Worm (Caenorhabditis elegans): Measurements from ENCODE around the gene fut-8.
A peak's percentile ranks its signal among the peaks of the same experiment; 100 is the strongest.
"Not testable (repeated sequence)": the region's sequence is repeated elsewhere in the genome, so short reads cannot be mapped to it uniquely, and the experiment has no call there.

fut-8 gene

DNA sequence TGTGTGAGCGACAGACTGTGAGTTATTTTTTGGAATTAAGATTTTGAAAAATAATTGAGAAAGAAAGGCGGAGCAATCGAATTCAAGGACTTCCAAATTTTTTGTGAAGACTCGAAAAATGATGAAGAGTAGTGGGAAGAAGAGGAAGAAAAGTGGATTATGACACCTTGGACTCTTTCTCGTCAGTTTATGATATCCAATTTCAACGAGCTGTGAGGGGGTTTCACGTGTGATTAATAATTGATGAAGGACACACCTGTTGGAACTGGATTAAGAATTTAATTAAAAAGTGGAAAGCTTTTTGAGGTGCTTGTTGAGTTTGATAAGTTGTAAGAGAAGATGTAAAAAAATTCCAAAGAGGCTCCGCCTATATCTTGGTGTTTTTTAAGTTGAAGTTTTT lies at the start of gene fut-8:
fut-8 (minus strand) TSS at position 101 of the 400 bp plus-strand sequence.
- TF ChIP-seq K02D7.2 (tag; optimal IDR thresholded peaks at IDR 0.05) (no peak), ceh-34 (tag; optimal IDR thresholded peaks at IDR 0.05) (peak; percentile 42)

DNA sequence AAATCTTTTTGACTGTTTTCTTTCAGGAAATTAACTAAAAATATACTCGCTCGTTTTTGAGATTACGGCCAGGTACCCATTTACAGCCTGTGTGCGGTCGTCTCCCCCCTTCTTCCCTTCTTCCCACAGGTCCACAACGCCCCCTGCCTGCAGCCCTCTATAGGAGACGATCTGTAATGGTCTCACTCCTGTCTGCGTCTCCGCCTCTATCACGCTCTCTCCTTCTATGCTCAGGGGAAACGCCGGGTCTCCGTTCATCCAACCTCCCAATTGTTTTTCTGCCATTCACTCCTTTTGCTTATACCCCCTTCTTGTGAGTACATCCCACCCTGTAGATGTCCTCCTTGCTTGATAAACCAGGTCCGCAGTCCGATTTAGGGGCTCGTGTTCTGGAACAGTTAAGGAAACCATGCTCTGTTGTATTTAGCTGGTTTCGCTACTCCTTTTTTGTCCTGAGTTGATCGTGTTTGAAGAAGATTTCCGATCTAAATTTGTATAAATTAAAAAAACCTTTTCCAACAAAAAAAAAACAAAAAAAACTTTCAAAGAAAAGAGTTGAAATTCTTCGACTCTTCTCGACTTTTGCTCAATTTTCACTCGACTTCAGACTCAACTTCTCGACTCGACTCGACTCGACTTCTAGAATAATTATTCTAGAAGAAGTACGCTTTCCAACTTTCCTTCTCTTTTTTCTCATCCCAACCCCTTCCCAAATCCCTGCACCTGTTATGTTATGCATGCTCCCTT lies 48.3 kb upstream of the fut-8 start, which contains the start of gene F29G9.1:
F29G9.1 (plus strand) TSS at position 697 of the 747 bp plus-strand sequence.
- not testable (repeated sequence) for TF ChIP-seq ceh-19 (GFP tag; optimal IDR thresholded peaks at IDR 0.05); hlh-15 (tag; optimal IDR thresholded peaks at IDR 0.05); nhr-232 (tag; optimal IDR thresholded peaks at IDR 0.05)

DNA sequence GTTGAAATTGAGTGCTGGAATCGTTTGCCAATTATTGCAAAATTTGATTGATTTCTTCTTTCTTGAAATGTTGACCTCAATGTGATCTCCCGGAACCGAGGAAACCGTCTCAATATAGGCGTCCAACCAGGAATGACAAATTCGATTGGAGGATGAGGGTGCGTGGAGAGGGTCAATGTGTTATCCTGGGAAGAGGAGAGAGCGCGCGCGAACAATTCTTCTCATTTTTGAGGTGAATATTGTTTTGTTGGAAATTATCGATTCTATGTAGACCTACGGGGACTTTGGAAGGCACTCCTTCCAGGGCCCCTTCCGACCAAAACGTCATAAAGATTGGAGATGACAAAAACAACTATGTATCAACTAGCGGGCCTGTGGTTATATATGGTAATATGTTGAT lies 46.3 kb upstream of the fut-8 start:
- TF ChIP-seq unc-55 (GFP tag; optimal IDR thresholded peaks at IDR 0.05) (no peak), Y22D7AL.16 (tag; optimal IDR thresholded peaks at IDR 0.05) (no peak), ceh-19 (GFP tag; optimal IDR thresholded peaks at IDR 0.05) (no peak), hlh-30 (tag; optimal IDR thresholded peaks at IDR 0.05; ENCODE audit: insufficient read depth) (no peak), C08G9.2 (tag; optimal IDR thresholded peaks at IDR 0.05) (no peak), sox-2 (GFP tag; IDR thresholded peaks at IDR 0.05) (no peak), ref-2 (tag; optimal IDR thresholded peaks at IDR 0.05) (no peak), npax-4 (tag; optimal IDR thresholded peaks at IDR 0.05) (no peak), pros-1 (tag; optimal IDR thresholded peaks at IDR 0.05) (no peak), ceh-30 (tag; optimal IDR thresholded peaks at IDR 0.05) (no peak), lin-11 (tag; optimal IDR thresholded peaks at IDR 0.05) (no peak), ceh-2 (tag; optimal IDR thresholded peaks at IDR 0.05) (no peak), ets-4 (tag; optimal IDR thresholded peaks at IDR 0.05) (no peak), ahr-1 (tag; optimal IDR thresholded peaks at IDR 0.05) (no peak), ttx-3 (tag; optimal IDR thresholded peaks at IDR 0.05) (no peak), hlh-6 (tag; optimal IDR thresholded peaks at IDR 0.05) (no peak), ceh-6 (GFP tag; optimal IDR thresholded peaks at IDR 0.05) (no peak)

DNA sequence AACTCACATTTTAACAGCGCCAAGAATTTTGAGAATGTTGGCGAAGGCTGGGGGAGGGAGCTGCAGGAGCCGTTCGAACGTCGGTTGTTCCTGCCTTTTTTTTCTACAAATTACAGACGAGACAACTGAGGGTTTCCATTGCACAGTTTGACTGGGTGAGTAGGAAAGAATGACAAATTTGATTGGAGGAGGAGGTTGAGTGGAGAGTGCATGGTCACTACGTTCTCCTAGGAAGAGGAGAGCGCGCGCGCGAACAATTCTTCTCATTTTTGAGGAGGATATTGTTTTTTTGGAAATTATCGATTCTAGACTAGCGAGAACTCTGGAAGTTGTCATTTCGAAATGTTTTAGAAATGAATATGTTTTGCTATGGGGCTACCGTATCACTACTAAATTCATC lies 44.4 kb upstream of the fut-8 start, which contains the start of gene dhs-17:
dhs-17 (minus strand) TSS at position 101 of the 400 bp plus-strand sequence.
- no peak for TF ChIP-seq syd-9 (tag; optimal IDR thresholded peaks at IDR 0.05)
- no peak for TF ChIP-seq ceh-24 (tag; optimal IDR thresholded peaks at IDR 0.05)
- TF ChIP-seq pat-9 (tag; optimal IDR thresholded peaks at IDR 0.05), result no peak
- no peak for TF ChIP-seq pha-2 (tag; optimal IDR thresholded peaks at IDR 0.05)
- no peak for TF ChIP-seq hlh-13 (GFP tag; optimal IDR thresholded peaks at IDR 0.05)
- TF ChIP-seq dmd-4 (tag; optimal IDR thresholded peaks at IDR 0.05; ENCODE audit: borderline replicate concordance), result no peak
- no peak for TF ChIP-seq fkh-10 (GFP tag; optimal IDR thresholded peaks at IDR 0.05)
- no peak for TF ChIP-seq ceh-45 (GFP tag; IDR thresholded peaks at IDR 0.05)
- no peak for TF ChIP-seq npax-4 (tag; optimal IDR thresholded peaks at IDR 0.05)
- no peak for TF ChIP-seq ztf-16 (tag; optimal IDR thresholded peaks at IDR 0.05)
- no peak for TF ChIP-seq sox-4 (tag; optimal IDR thresholded peaks at IDR 0.05)
- no peak for TF ChIP-seq lin-11 (tag; optimal IDR thresholded peaks at IDR 0.05)
- TF ChIP-seq ceh-19 (GFP tag; optimal IDR thresholded peaks at IDR 0.05), result no peak
- TF ChIP-seq ceh-18 (tag; optimal IDR thresholded peaks at IDR 0.05), result no peak
- no peak for TF ChIP-seq ref-2 (tag; optimal IDR thresholded peaks at IDR 0.05)
- TF ChIP-seq ceh-30 (tag; optimal IDR thresholded peaks at IDR 0.05), result no peak
- no peak for TF ChIP-seq ahr-1 (tag; optimal IDR thresholded peaks at IDR 0.05)

DNA sequence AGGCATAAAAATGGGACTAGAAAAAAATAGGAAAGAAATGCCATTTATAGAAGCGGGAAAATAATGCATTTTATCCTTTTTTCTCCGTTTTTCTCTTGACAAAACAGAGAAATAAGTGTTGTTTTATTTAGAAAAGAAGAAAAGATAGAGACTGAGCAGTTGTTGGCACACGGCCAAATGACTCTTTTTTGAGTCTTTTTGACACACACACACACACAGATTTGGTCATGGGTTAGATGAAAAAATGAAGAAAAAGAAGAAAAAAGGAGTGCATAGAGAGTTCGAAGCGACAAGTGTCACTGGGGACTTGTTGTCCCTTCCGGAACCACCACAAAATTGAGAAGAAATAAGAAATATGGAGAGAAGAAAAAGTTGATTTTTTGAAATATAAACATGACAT lies 43.2 kb upstream of the fut-8 start:
- TF ChIP-seq ceh-18 (tag; optimal IDR thresholded peaks at IDR 0.05) (no peak), unc-42 (tag; optimal IDR thresholded peaks at IDR 0.05) (peak; percentile 29), dmd-4 (tag; optimal IDR thresholded peaks at IDR 0.05; ENCODE audit: borderline replicate concordance) (no peak), pag-3 (tag; optimal IDR thresholded peaks at IDR 0.05; ENCODE audit: borderline replicate concordance) (no peak), pax-1 (tag; optimal IDR thresholded peaks at IDR 0.05) (no peak), sox-4 (tag; optimal IDR thresholded peaks at IDR 0.05) (no peak)
